Worm (Caenorhabditis elegans) whole organism, late embryonic: ENCODE results near the gene myo-3.

Experiments used
- F13H6.1 ChIP-seq: sonication (generic microtip); optimal IDR thresholded peaks from 2 replicates; lab custom pipeline; 2016; ENCODE audit warnings: missing genetic modification characterization, missing compliant biosample characterization
- K09A11.1 ChIP-seq: sonication (generic microtip); optimal IDR thresholded peaks from 2 replicates; lab custom pipeline; 2017; ENCODE audit warnings: antibody characterized with exemption, mild to moderate bottlenecking, missing genetic modification characterization, missing compliant biosample characterization; ENCODE audit not compliant: insufficient read depth
- T23F11.4 ChIP-seq: fragments of 200-800 bp; sonication (Bioruptor generic); optimal IDR thresholded peaks from 2 replicates; lab custom pipeline; 2018; ENCODE audit warnings: mild to moderate bottlenecking, missing genetic modification characterization, missing compliant biosample characterization
- ahr-1 ChIP-seq: sonication (generic microtip); optimal IDR thresholded peaks from 2 replicates; lab custom pipeline; 2016; ENCODE audit warnings: missing genetic modification characterization, missing compliant biosample characterization
- ama-1 ChIP-seq: fragments of 150-350 bp; optimal IDR thresholded peaks from 2 replicates; lab custom pipeline; 2014
- ceh-14 ChIP-seq: sonication (generic microtip); optimal IDR thresholded peaks from 2 replicates; lab custom pipeline; 2016; ENCODE audit warnings: missing genotype, missing genetic modification characterization, missing compliant biosample characterization
- ceh-18 ChIP-seq: sonication (generic microtip); optimal IDR thresholded peaks from 2 replicates; lab custom pipeline; 2016; ENCODE audit warnings: missing genetic modification characterization, missing compliant biosample characterization
- ceh-2 ChIP-seq: sonication (generic microtip); optimal IDR thresholded peaks from 2 replicates; lab custom pipeline; 2016; ENCODE audit warnings: missing genotype, missing genetic modification characterization, missing compliant biosample characterization
- ceh-48 ChIP-seq: sonication (generic microtip); optimal IDR thresholded peaks from 2 replicates; lab custom pipeline; 2016; ENCODE audit warnings: missing genetic modification characterization, inconsistent platforms, missing compliant biosample characterization
- ceh-6 ChIP-seq: fragments of 200-800 bp; sonication (Bioruptor generic); optimal IDR thresholded peaks from 2 replicates; lab custom pipeline; 2018; ENCODE audit warnings: mild to moderate bottlenecking, missing genetic modification characterization, missing compliant biosample characterization
- dve-1 ChIP-seq: sonication (generic microtip); optimal IDR thresholded peaks from 2 replicates; lab custom pipeline; 2017; ENCODE audit warnings: antibody characterized with exemption, mild to moderate bottlenecking, missing genetic modification characterization, missing compliant biosample characterization
- elt-2 ChIP-seq: sonication (generic microtip); optimal IDR thresholded peaks from 2 replicates; lab custom pipeline; 2016; ENCODE audit warnings: missing genetic modification reagents, missing genetic modification characterization, missing compliant biosample characterization
- elt-4 ChIP-seq: sonication (generic microtip); optimal IDR thresholded peaks from 2 replicates; lab custom pipeline; 2016; ENCODE audit warnings: missing genetic modification characterization, missing compliant biosample characterization
- ets-4 ChIP-seq: sonication (generic microtip); optimal IDR thresholded peaks from 2 replicates; lab custom pipeline; 2016; ENCODE audit warnings: missing genetic modification characterization, missing compliant biosample characterization
- fkh-6 ChIP-seq: sonication (generic microtip); optimal IDR thresholded peaks from 2 replicates; lab custom pipeline; 2016; ENCODE audit warnings: missing genetic modification characterization, missing compliant biosample characterization
- hlh-30 ChIP-seq: sonication (generic microtip); optimal IDR thresholded peaks from 2 replicates; lab custom pipeline; 2017; ENCODE audit warnings: antibody characterized with exemption, missing genetic modification characterization, missing compliant biosample characterization; ENCODE audit not compliant: insufficient read depth
- madf-2 ChIP-seq: sonication (generic microtip); optimal IDR thresholded peaks from 2 replicates; lab custom pipeline; 2017; ENCODE audit warnings: missing genetic modification characterization, missing compliant biosample characterization
- mec-3 ChIP-seq: sonication (generic microtip); optimal IDR thresholded peaks from 2 replicates; lab custom pipeline; 2016; ENCODE audit warnings: borderline replicate concordance, missing genetic modification characterization, missing compliant biosample characterization
- nhr-11 ChIP-seq: fragments of 150-350 bp; optimal IDR thresholded peaks from 2 replicates; lab custom pipeline; 2014; ENCODE audit warnings: missing biosample characterization, missing genetic modification characterization
- odd-2 ChIP-seq: sonication (generic microtip); optimal IDR thresholded peaks from 2 replicates; lab custom pipeline; 2017; ENCODE audit warnings: antibody characterized with exemption, mild to moderate bottlenecking, missing genetic modification characterization, missing compliant biosample characterization
- rnt-1 ChIP-seq: sonication (generic microtip); optimal IDR thresholded peaks from 2 replicates; lab custom pipeline; 2016; ENCODE audit warnings: missing genetic modification characterization, missing compliant biosample characterization
- sox-4 ChIP-seq: sonication (generic microtip); optimal IDR thresholded peaks from 2 replicates; lab custom pipeline; 2017; ENCODE audit warnings: mild to moderate bottlenecking, missing genetic modification characterization, inconsistent platforms, missing compliant biosample characterization
- syd-9 ChIP-seq: sonication (generic microtip); optimal IDR thresholded peaks from 2 replicates; lab custom pipeline; 2016; ENCODE audit warnings: mild to moderate bottlenecking, missing genetic modification characterization, moderate library complexity, missing compliant biosample characterization
- unc-55 ChIP-seq: sonication (generic microtip); optimal IDR thresholded peaks from 2 replicates; lab custom pipeline; 2017; ENCODE audit warnings: missing biosample characterization, missing genetic modification reagents, missing genetic modification characterization
- unc-86 ChIP-seq: sonication (generic microtip); optimal IDR thresholded peaks from 2 replicates; lab custom pipeline; 2016; ENCODE audit warnings: missing genetic modification characterization, missing compliant biosample characterization
- zip-5 ChIP-seq: sonication (generic microtip); optimal IDR thresholded peaks from 2 replicates; lab custom pipeline; 2016; ENCODE audit warnings: missing genetic modification characterization, missing compliant biosample characterization
- ztf-16 ChIP-seq: sonication (generic microtip); optimal IDR thresholded peaks from 2 replicates; lab custom pipeline; 2017; ENCODE audit warnings: missing genetic modification characterization, missing compliant biosample characterization

Gene myo-3

DNA sequence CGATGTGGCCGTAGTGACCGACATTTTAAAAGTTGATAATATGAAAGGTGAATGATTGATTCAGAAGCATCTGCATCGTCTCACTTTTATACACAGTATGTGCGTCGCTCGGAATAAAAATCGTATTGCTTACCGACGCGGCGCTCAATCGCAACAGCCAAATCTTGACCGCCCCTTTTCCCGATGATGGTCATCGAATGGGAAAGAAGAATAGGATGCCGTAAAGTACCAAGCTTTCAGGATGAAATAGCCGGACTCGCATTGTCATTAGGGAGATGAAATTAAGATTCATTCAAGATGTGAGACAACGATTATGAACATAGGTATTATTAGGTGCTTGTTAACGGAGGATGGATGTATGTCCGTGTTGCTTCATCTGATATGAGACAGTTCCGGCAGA lies 35.6 kb downstream of the myo-3 start, which contains the start of gene lon-3:
Gene lon-3 (minus strand): TSS at position 101 of the 400 bp plus-strand sequence.
- TF ChIP-seq rnt-1 (tag; lab: Kevin White, UChicago) = peak; percentile 4
- no peak for TF ChIP-seq ztf-16 (tag; lab: Kevin White, UChicago)
- TF ChIP-seq, all 69 proteins: peak for 1

DNA sequence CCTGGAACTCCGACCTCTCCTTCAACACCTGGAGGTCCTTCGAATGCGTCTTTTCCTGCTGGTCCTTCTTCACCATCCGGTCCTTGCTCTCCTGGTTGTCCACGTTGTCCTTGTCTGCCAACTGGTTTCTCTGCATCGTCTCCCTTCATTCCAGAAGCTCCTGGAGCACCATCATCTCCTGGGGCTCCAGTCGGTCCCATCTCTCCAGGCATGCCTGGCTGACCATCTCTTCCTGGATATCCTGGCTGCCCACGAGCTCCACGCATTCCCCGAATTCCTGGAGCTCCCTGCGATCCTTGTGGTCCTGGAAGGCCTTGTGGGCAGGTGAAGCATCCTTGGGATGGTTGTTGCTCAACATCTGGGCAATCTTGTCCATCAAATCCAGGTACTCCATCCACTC lies 36.4 kb downstream of the myo-3 start:
- no peak for TF ChIP-seq F13H6.1
- TF ChIP-seq unc-55 (GFP tag; lab: Kevin White, UChicago) = no peak
- peak; percentile 39 for TF ChIP-seq elt-4 (tag; lab: Kevin White, UChicago)
- TF ChIP-seq dve-1 (tag; lab: Kevin White, UChicago) = no peak
- no peak for TF ChIP-seq sox-4 (tag; lab: Kevin White, UChicago)
- no peak for TF ChIP-seq syd-9 (tag; lab: Kevin White, UChicago)
- TF ChIP-seq ztf-16 (tag; lab: Kevin White, UChicago) = no peak

DNA sequence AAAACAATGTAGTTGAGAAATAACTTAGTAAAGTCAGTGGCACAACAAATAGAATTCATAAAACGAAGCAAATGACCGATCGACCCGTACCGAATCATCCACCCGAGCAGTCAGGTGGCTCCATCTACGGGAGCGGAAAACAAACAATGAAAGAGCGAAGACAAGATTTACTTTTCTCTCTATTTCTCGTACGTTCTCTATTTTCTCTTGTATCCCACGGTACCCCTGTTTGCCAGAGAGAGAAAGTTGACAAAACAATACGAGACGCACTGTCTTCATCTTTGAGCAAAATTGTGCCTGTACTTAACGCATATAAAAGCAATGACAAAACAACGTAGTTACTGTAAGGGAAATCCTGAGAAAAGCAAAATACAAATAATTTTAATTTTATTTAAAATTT lies 37.5 kb downstream of the myo-3 start:
- TF ChIP-seq ceh-18 (no peak), K09A11.1 (tag; lab: Kevin White, UChicago) (no peak), odd-2 (tag; lab: Kevin White, UChicago) (no peak), mec-3 (tag; lab: Kevin White, UChicago) (no peak), syd-9 (tag; lab: Kevin White, UChicago) (no peak), ahr-1 (tag; lab: Kevin White, UChicago) (no peak), ceh-2 (no peak), ceh-6 (GFP tag; lab: Kevin White, UChicago) (no peak), ets-4 (tag; lab: Kevin White, UChicago) (no peak), ceh-14 (tag; lab: Kevin White, UChicago) (no peak)

DNA sequence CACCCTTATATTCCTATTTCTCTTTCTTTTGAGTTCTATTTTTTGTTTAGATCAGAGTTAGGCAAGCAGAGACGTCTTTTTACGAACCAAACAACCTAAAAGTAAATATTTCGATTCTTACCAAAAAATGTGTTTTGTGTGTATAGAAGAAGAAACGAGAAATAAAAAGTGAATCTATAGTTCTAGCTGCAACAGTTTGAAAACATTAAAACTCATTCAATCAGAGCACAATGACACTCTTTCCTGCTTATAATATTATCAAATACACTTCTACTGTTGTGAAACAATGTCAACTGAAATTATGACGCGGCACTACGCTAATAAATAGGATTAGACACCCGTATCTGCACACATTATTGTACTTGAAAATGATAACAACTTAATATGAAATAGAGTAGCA lies 38.3 kb downstream of the myo-3 start, which contains the start of gene ZK836.3:
Gene ZK836.3 (minus strand): TSS at position 101 of the 400 bp plus-strand sequence.
- no peak for TF ChIP-seq ceh-48 (tag; lab: Kevin White, UChicago)
- TF ChIP-seq madf-2 (tag; lab: Kevin White, UChicago) = no peak
- no peak for TF ChIP-seq hlh-30 (tag; lab: Kevin White, UChicago)
- no peak for TF ChIP-seq fkh-6 (tag; lab: Kevin White, UChicago)
- TF ChIP-seq mec-3 (tag; lab: Kevin White, UChicago) = no peak
- TF ChIP-seq zip-5 (tag; lab: Kevin White, UChicago) = no peak
- TF ChIP-seq K09A11.1 (tag; lab: Kevin White, UChicago) = no peak

DNA sequence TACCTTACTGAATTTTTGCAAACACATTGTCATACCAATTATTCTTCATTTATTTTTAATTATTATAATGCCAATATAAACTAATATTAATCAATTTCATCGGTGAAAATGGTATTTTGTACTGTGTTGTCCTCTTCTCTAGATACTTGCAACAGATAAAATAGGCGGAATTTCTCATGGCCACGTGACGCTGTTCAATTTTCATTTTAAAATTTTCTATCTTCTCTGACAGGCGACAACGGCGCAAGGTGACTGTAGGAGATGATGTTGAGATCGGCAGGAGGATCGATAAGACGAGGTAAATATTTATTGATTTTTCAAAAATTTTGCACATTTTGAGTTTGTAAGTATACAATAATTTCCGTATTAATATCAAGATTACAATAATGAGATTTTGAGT lies 39.9 kb downstream of the myo-3 start, which contains the start of gene ogdh-2:
Gene ogdh-2 (plus strand): TSS at position 233 of the 400 bp plus-strand sequence.
- TF ChIP-seq zip-5 (tag; lab: Kevin White, UChicago) = no peak
- no peak for TF ChIP-seq sox-4 (tag; lab: Kevin White, UChicago)
- TF ChIP-seq elt-2 (tag; lab: Kevin White, UChicago) = no peak
- no peak for TF ChIP-seq T23F11.4 (GFP tag; lab: Kevin White, UChicago)
- TF ChIP-seq fkh-6 (tag; lab: Kevin White, UChicago) = no peak
- TF ChIP-seq unc-55 (GFP tag; lab: Kevin White, UChicago) = no peak
- TF ChIP-seq, all 69 proteins: peak for 0

DNA sequence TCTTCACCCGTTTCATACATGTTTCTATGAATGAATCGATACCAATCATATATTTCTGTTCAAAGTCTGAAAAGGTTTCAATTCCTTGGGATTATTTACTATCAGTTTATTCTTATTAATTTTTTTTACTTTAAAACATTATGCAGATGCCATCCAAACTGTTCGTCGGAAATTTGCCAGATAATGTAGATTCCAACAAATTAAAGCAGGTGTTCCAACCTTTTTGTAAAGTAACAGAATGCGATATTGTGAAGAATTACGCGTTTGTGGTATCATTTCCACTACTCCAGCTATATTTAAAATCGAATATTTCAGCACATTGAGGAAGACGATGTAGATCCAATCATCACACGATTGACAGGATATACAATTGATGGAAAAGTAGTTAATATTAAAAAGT lies 42.0 kb downstream of the myo-3 start, which contains the start of gene rnp-1:
Gene rnp-1 (plus strand): TSS at position 145 of the 400 bp plus-strand sequence.
- no peak for TF ChIP-seq nhr-11 (tag; lab: Kevin White, UChicago)
- no peak for TF ChIP-seq fkh-6 (tag; lab: Kevin White, UChicago)
- TF ChIP-seq ama-1 (lab: Kevin White, UChicago) = peak; percentile 11
- no peak for TF ChIP-seq unc-86
- no peak for TF ChIP-seq ahr-1 (tag; lab: Kevin White, UChicago)
- TF ChIP-seq unc-55 (GFP tag; lab: Kevin White, UChicago) = no peak
